Fruit fly (Drosophila melanogaster) whole organism, embryonic: ENCODE measurements around the gene odd.
A peak's percentile ranks its signal among the peaks of the same experiment; 100 is the strongest.

ENCODE experiments used
- Antp ChIP-seq: fragments of 200-800 bp; sonication (Bioruptor generic); optimal IDR thresholded peaks from 3 replicates; lab custom pipeline; 2016; ENCODE audit warnings: missing biosample characterization, missing genetic modification characterization
- Atf3 ChIP-seq: fragments of 200-800 bp; sonication (Bioruptor generic); optimal IDR thresholded peaks from 3 replicates; lab custom pipeline; 2016; ENCODE audit warnings: missing biosample characterization, missing genetic modification characterization
- BEAF-32 ChIP-seq: fragments of 200-800 bp; sonication (Bioruptor generic); optimal IDR thresholded peaks from 3 replicates; lab custom pipeline; 2017; ENCODE audit warnings: missing biosample characterization, missing genetic modification characterization, mild to moderate bottlenecking, moderate library complexity, missing genetic modification reagents
- Bgb ChIP-seq: fragments of 200-800 bp; sonication (Bioruptor generic); IDR thresholded peaks from 2 replicates; pipeline ENCODE4 v1.3.6; 2022; ENCODE audit warnings: missing biosample characterization, missing genetic modification characterization; ENCODE audit not compliant: partially characterized antibody
- BtbVII ChIP-seq: fragments of 200-800 bp; sonication (Bioruptor generic); optimal IDR thresholded peaks from 3 replicates; lab custom pipeline; 2017; ENCODE audit warnings: missing biosample characterization, mild to moderate bottlenecking, missing genetic modification characterization
- CG10147 ChIP-seq: fragments of 200-800 bp; sonication (Bioruptor generic); optimal IDR thresholded peaks from 2 replicates; lab custom pipeline; 2019; ENCODE audit warnings: missing biosample characterization, mild to moderate bottlenecking, missing genetic modification characterization, moderate library complexity
- CG10267 ChIP-seq: fragments of 200-800 bp; sonication (Bioruptor generic); optimal IDR thresholded peaks from 2 replicates; lab custom pipeline; 2018; ENCODE audit warnings: missing biosample characterization, mild to moderate bottlenecking, missing genetic modification characterization, moderate library complexity
- CG10274 ChIP-seq: fragments of 200-800 bp; sonication (Bioruptor generic); optimal IDR thresholded peaks from 3 replicates; lab custom pipeline; 2017; ENCODE audit warnings: missing biosample characterization, mild to moderate bottlenecking, missing genetic modification characterization
- CG12071 ChIP-seq: fragments of 200-800 bp; sonication (Bioruptor generic); optimal IDR thresholded peaks from 3 replicates; lab custom pipeline; 2018; ENCODE audit warnings: missing biosample characterization, mild to moderate bottlenecking, missing genetic modification characterization
- CG12219 ChIP-seq: fragments of 200-800 bp; sonication (Bioruptor generic); optimal IDR thresholded peaks from 3 replicates; lab custom pipeline; 2018; ENCODE audit warnings: missing biosample characterization, mild to moderate bottlenecking, missing genetic modification characterization
- CG13287 ChIP-seq: fragments of 200-800 bp; sonication (Bioruptor generic); IDR thresholded peaks from 2 replicates; pipeline ENCODE4 v1.3.6; 2022; ENCODE audit warnings: missing biosample characterization, missing genetic modification characterization; ENCODE audit not compliant: partially characterized antibody
- CG17359 ChIP-seq: fragments of 200-800 bp; sonication (Bioruptor generic); optimal IDR thresholded peaks from 3 replicates; lab custom pipeline; 2018; ENCODE audit warnings: missing biosample characterization, mild to moderate bottlenecking, missing genetic modification characterization, moderate library complexity
- CG18476 ChIP-seq: fragments of 200-800 bp; sonication (Bioruptor generic); optimal IDR thresholded peaks from 2 replicates; lab custom pipeline; 2016; ENCODE audit warnings: missing biosample characterization, mild to moderate bottlenecking, missing genetic modification characterization
- CG33557 ChIP-seq: fragments of 200-800 bp; sonication (Bioruptor generic); optimal IDR thresholded peaks from 2 replicates; lab custom pipeline; 2019; ENCODE audit warnings: missing biosample characterization, mild to moderate bottlenecking, missing genetic modification characterization, moderate library complexity
- CG4360 ChIP-seq: fragments of 200-800 bp; sonication (Bioruptor generic); IDR thresholded peaks from 2 replicates; pipeline ENCODE4 v1.3.6; 2022; ENCODE audit warnings: missing biosample characterization, missing genetic modification characterization
- CG4707 ChIP-seq: fragments of 200-800 bp; sonication (Bioruptor generic); optimal IDR thresholded peaks from 2 replicates; lab custom pipeline; 2018; ENCODE audit warnings: missing biosample characterization, mild to moderate bottlenecking, missing genetic modification characterization, moderate library complexity
- CG6654 ChIP-seq: fragments of 200-800 bp; sonication (Bioruptor generic); optimal IDR thresholded peaks from 2 replicates; lab custom pipeline; 2017; ENCODE audit warnings: missing biosample characterization, mild to moderate bottlenecking, missing genetic modification characterization
- CG6813 ChIP-seq: fragments of 200-800 bp; sonication (Bioruptor generic); optimal IDR thresholded peaks from 2 replicates; lab custom pipeline; 2017; ENCODE audit warnings: missing biosample characterization, missing genetic modification characterization, mild to moderate bottlenecking, moderate library complexity, missing genetic modification reagents
- CG7271 ChIP-seq: fragments of 200-800 bp; sonication (Bioruptor generic); optimal IDR thresholded peaks from 2 replicates; lab custom pipeline; 2018; ENCODE audit warnings: missing biosample characterization, mild to moderate bottlenecking, missing genetic modification characterization, moderate library complexity
- CG9215 ChIP-seq: fragments of 200-800 bp; sonication (Bioruptor generic); IDR thresholded peaks from 2 replicates; pipeline ENCODE4 v1.3.6; 2022; ENCODE audit warnings: missing biosample characterization, missing genetic modification characterization
- CG9727 ChIP-seq: fragments of 200-800 bp; sonication (Bioruptor generic); optimal IDR thresholded peaks from 3 replicates; lab custom pipeline; 2017; ENCODE audit warnings: missing biosample characterization, mild to moderate bottlenecking, missing genetic modification characterization
- Deaf1 ChIP-seq: fragments of 200-800 bp; optimal IDR thresholded peaks from 3 replicates; lab custom pipeline; 2019; ENCODE audit warnings: missing biosample characterization, mild to moderate bottlenecking, missing genetic modification characterization, moderate library complexity
- Dp ChIP-seq: fragments of 200-800 bp; sonication (Bioruptor generic); optimal IDR thresholded peaks from 2 replicates; lab custom pipeline; 2018; ENCODE audit warnings: missing biosample characterization, mild to moderate bottlenecking, missing genetic modification characterization, moderate library complexity
- GATAe ChIP-seq: fragments of 200-800 bp; sonication (Bioruptor generic); conservative IDR thresholded peaks from 2 replicates; pipeline ENCODE4 v1.3.6; 2022; ENCODE audit warnings: missing biosample characterization, missing genetic modification characterization
- Hmr ChIP-seq: fragments of 200-800 bp; sonication (Bioruptor generic); optimal IDR thresholded peaks from 3 replicates; lab custom pipeline; 2017; ENCODE audit warnings: mild to moderate bottlenecking, missing biosample characterization, missing genetic modification reagents, missing genetic modification characterization
- Hr78 ChIP-seq, 2 experiments: fragments of 200-800 bp in 1 of 2; fragments of >200 bp in 1 of 2; sonication (Bioruptor generic) in 1 of 2; optimal IDR thresholded peaks; 2 replicates each; lab custom pipeline; 2017 to 2019; ENCODE audit warnings: missing biosample characterization in 2 of 2, missing genetic modification characterization in 2 of 2, mild to moderate bottlenecking in 1 of 2, moderate library complexity in 1 of 2
- Lpt ChIP-seq: fragments of >200 bp; optimal IDR thresholded peaks from 2 replicates; lab custom pipeline; 2018; ENCODE audit warnings: missing biosample characterization, missing genetic modification characterization
- MESR4 ChIP-seq: fragments of 200-800 bp; sonication (Bioruptor generic); optimal IDR thresholded peaks from 2 replicates; lab custom pipeline; 2018; ENCODE audit warnings: missing biosample characterization, mild to moderate bottlenecking, missing genetic modification characterization, moderate library complexity
- Scr ChIP-seq: fragments of 200-800 bp; sonication (Bioruptor generic); IDR thresholded peaks from 2 replicates; pipeline ENCODE4 v1.3.6; 2022; ENCODE audit warnings: missing biosample characterization, missing genetic modification characterization; ENCODE audit not compliant: partially characterized antibody
- Trl ChIP-seq, 3 experiments: fragments of >200 bp in 2 of 3; fragments of 200-800 bp in 1 of 3; sonication (Bioruptor generic) in 1 of 3; optimal IDR thresholded peaks; 2 replicates in 1 of 3; 3 replicates in 2 of 3; lab custom pipeline; 2016 to 2017; ENCODE audit warnings: missing biosample characterization in 1 of 3, missing genetic modification characterization in 1 of 3
- abd-A ChIP-seq: fragments of 200-800 bp; sonication (Bioruptor generic); optimal IDR thresholded peaks from 3 replicates; lab custom pipeline; 2019; ENCODE audit warnings: missing biosample characterization, mild to moderate bottlenecking, missing genetic modification characterization, moderate library complexity
- br ChIP-seq: fragments of >200 bp; optimal IDR thresholded peaks from 2 replicates; lab custom pipeline; 2017
- btn ChIP-seq: fragments of 200-800 bp; sonication (Bioruptor generic); optimal IDR thresholded peaks from 2 replicates; lab custom pipeline; 2016; ENCODE audit warnings: missing biosample characterization, missing genetic modification characterization
- emc ChIP-seq: fragments of 200-800 bp; sonication (Bioruptor generic); optimal IDR thresholded peaks from 2 replicates; lab custom pipeline; 2016; ENCODE audit warnings: missing biosample characterization, missing genetic modification characterization
- gem ChIP-seq: fragments of 200-800 bp; sonication (Bioruptor generic); optimal IDR thresholded peaks from 2 replicates; lab custom pipeline; 2019; ENCODE audit warnings: missing biosample characterization, mild to moderate bottlenecking, missing genetic modification characterization, moderate library complexity
- gsb-n ChIP-seq: fragments of 200-800 bp; sonication (Bioruptor generic); optimal IDR thresholded peaks from 3 replicates; lab custom pipeline; 2018; ENCODE audit warnings: missing biosample characterization, mild to moderate bottlenecking, missing genetic modification characterization
- hb ChIP-seq: fragments of 200-800 bp; sonication (Bioruptor generic); IDR thresholded peaks from 3 replicates; pipeline ENCODE4 v1.3.6; 2022; ENCODE audit warnings: missing biosample characterization, missing genetic modification characterization; ENCODE audit not compliant: partially characterized antibody
- kah ChIP-seq: fragments of 200-800 bp; sonication (Bioruptor generic); optimal IDR thresholded peaks from 2 replicates; lab custom pipeline; 2018; ENCODE audit warnings: missing biosample characterization, mild to moderate bottlenecking, missing genetic modification characterization
- mam ChIP-seq: fragments of 200-800 bp; sonication (Bioruptor generic); optimal IDR thresholded peaks from 3 replicates; lab custom pipeline; 2016; ENCODE audit warnings: missing biosample characterization, missing genetic modification characterization
- pzg ChIP-seq: fragments of 200-800 bp; sonication (Bioruptor generic); optimal IDR thresholded peaks from 3 replicates; lab custom pipeline; 2018; ENCODE audit warnings: missing biosample characterization, mild to moderate bottlenecking, missing genetic modification characterization, moderate library complexity
- ro ChIP-seq: fragments of 200-800 bp; sonication (Bioruptor generic); IDR thresholded peaks from 2 replicates; pipeline ENCODE4 v1.3.6; 2022; ENCODE audit warnings: missing biosample characterization, missing genetic modification characterization
- slbo ChIP-seq: fragments of 200-800 bp; sonication (Bioruptor generic); IDR thresholded peaks from 2 replicates; pipeline ENCODE4 v1.3.6; 2022; ENCODE audit warnings: missing biosample characterization, missing genetic modification characterization
- sob ChIP-seq: fragments of 200-800 bp; sonication (Bioruptor generic); IDR thresholded peaks from 2 replicates; pipeline ENCODE4 v1.3.6; 2022; ENCODE audit warnings: missing biosample characterization, missing genetic modification characterization
- sqz ChIP-seq: fragments of 200-800 bp; sonication (Bioruptor generic); optimal IDR thresholded peaks from 3 replicates; lab custom pipeline; 2018; ENCODE audit warnings: missing biosample characterization, mild to moderate bottlenecking, missing genetic modification characterization
- tx ChIP-seq: fragments of 200-800 bp; sonication (Bioruptor generic); optimal IDR thresholded peaks from 2 replicates; lab custom pipeline; 2016; ENCODE audit warnings: missing biosample characterization, missing genetic modification characterization
- wdn ChIP-seq: fragments of 200-800 bp; sonication (Bioruptor generic); IDR thresholded peaks from 2 replicates; pipeline ENCODE4 v1.3.6; 2022; ENCODE audit warnings: missing biosample characterization, missing genetic modification characterization
- z ChIP-seq: fragments of 200-800 bp; sonication (Bioruptor generic); IDR thresholded peaks from 3 replicates; pipeline ENCODE4 v1.3.6; 2022; ENCODE audit warnings: missing biosample characterization, missing genetic modification characterization

The odd gene

dm6 chr2L:3632047-3632880 lies 25.7 kb upstream of the odd start (continued):
- TF ChIP-seq ro (GFP tag; lab: Robert Waterston, UW) (peak; percentile 87), CG9727 (GFP tag; lab: Kevin White, UChicago) (peak; percentile 96), CG10274 (GFP tag; lab: Kevin White, UChicago) (peak; percentile 99), CG17359 (peak; percentile 99), CG7271 (tag; lab: Kevin White, UChicago) (peak; percentile 98), GATAe (GFP tag; lab: Robert Waterston, UW) (peak; percentile 94), MESR4 (GFP tag; lab: Kevin White, UChicago) (peak; percentile 53), Hr78 (GFP tag; optimal IDR thresholded peaks at IDR 0.05; lab: Kevin White, UChicago) (peak in 1 of 2 experiments; percentile 95), CG33557 (peak; percentile 88), CG13287 (GFP tag; lab: Robert Waterston, UW) (0 out of 2 replicates have a peak, but pooled peaks have one; percentile 11), slbo (GFP tag; lab: Robert Waterston, UW) (peak; percentile 96), br (no peak), CG10147 (GFP tag; lab: Kevin White, UChicago) (peak; percentile 84), CG12071 (peak; percentile 98), gem (tag; lab: Kevin White, UChicago) (peak; percentile 97), Scr (GFP tag; lab: Robert Waterston, UW) (peak; percentile 49; the same call in 1 of the 2 replicates), Deaf1 (peak; percentile 95), Trl (optimal IDR thresholded peaks at IDR 0.05; lab: Kevin White, UChicago) (peak; percentile 96), Trl (GFP tag; optimal IDR thresholded peaks at IDR 0.05; lab: Kevin White, UChicago) (peak; percentile 93), pzg (GFP tag; lab: Kevin White, UChicago) (peak; percentile 27), Lpt (no peak), CG6813 (GFP tag; lab: Kevin White, UChicago) (peak; percentile 99), z (GFP tag; lab: Robert Waterston, UW) (peak; percentile 86), sob (peak; percentile 94), BEAF-32 (GFP tag; lab: Kevin White, UChicago) (peak; percentile 1), Dp (GFP tag; lab: Kevin White, UChicago) (no peak), CG18476 (GFP tag; lab: Kevin White, UChicago) (peak; percentile 89), mam (GFP tag; lab: Kevin White, UChicago) (peak; percentile 97), Atf3 (GFP tag; lab: Kevin White, UChicago) (peak; percentile 87), CG10267 (peak; percentile 96), hb (GFP tag; lab: Robert Waterston, UW) (no peak), gsb-n (tag; lab: Kevin White, UChicago) (peak; percentile 93), CG6654 (GFP tag; lab: Kevin White, UChicago) (peak; percentile 91), abd-A (peak; percentile 77), Hmr (GFP tag; lab: Kevin White, UChicago) (peak; percentile 93), wdn (GFP tag; lab: Robert Waterston, UW) (peak; percentile 90), BtbVII (peak; percentile 99), CG9215 (GFP tag; lab: Robert Waterston, UW) (peak; percentile 96), CG12219 (GFP tag; lab: Kevin White, UChicago) (peak; percentile 94), emc (GFP tag; lab: Kevin White, UChicago) (peak; percentile 69), kah (peak; percentile 95), Antp (peak; percentile 94), CG4360 (GFP tag; lab: Robert Waterston, UW) (peak; percentile 87), btn (GFP tag; lab: Kevin White, UChicago) (peak; percentile 93), Bgb (GFP tag; lab: Robert Waterston, UW) (peak; percentile 58; the same call in 1 of the 2 replicates), tx (peak; percentile 90), sqz (peak; percentile 97), CG4707 (GFP tag; lab: Kevin White, UChicago) (peak; percentile 84)
